Fruit fly (Drosophila melanogaster) whole organism, embryonic: ENCODE results near the gene mldr.

ENCODE experiments used
- CG12071 ChIP-seq: fragments of 200-800 bp; sonication (Bioruptor generic); optimal IDR thresholded peaks from 3 replicates; lab custom pipeline; 2018; ENCODE audit warnings: missing biosample characterization, mild to moderate bottlenecking, missing genetic modification characterization
- CG1233 ChIP-seq: fragments of 200-800 bp; sonication (Bioruptor generic); optimal IDR thresholded peaks from 4 replicates; lab custom pipeline; 2018; ENCODE audit warnings: missing biosample characterization, mild to moderate bottlenecking, missing genetic modification characterization
- CG15011 ChIP-seq: fragments of 200-800 bp; sonication (Bioruptor generic); optimal IDR thresholded peaks from 3 replicates; lab custom pipeline; 2018; ENCODE audit warnings: missing biosample characterization, mild to moderate bottlenecking, missing genetic modification characterization
- CG17328 ChIP-seq: fragments of 200-800 bp; sonication (Bioruptor generic); IDR thresholded peaks from 2 replicates; pipeline ENCODE4 v1.3.6; 2022; ENCODE audit warnings: missing biosample characterization, missing genetic modification characterization
- CG17612 ChIP-seq: fragments of 200-800 bp; sonication (Bioruptor generic); IDR thresholded peaks from 2 replicates; pipeline ENCODE4 v1.3.6; 2022; ENCODE audit warnings: missing biosample characterization, missing genetic modification characterization
- CG17802 ChIP-seq: fragments of 200-800 bp; sonication (Bioruptor generic); optimal IDR thresholded peaks from 2 replicates; lab custom pipeline; 2018; ENCODE audit warnings: missing biosample characterization, mild to moderate bottlenecking, missing genetic modification characterization, moderate library complexity
- CG17912 ChIP-seq: fragments of 200-800 bp; sonication (Bioruptor generic); optimal IDR thresholded peaks from 2 replicates; lab custom pipeline; 2018; ENCODE audit warnings: missing biosample characterization, mild to moderate bottlenecking, missing genetic modification characterization
- CG18011 ChIP-seq: fragments of 200-800 bp; sonication (Bioruptor generic); optimal IDR thresholded peaks from 2 replicates; lab custom pipeline; 2017; ENCODE audit warnings: missing biosample characterization, missing genetic modification characterization, mild to moderate bottlenecking, moderate library complexity, missing genotype
- CG1832 ChIP-seq: fragments of 200-800 bp; sonication (Bioruptor generic); optimal IDR thresholded peaks from 2 replicates; lab custom pipeline; 2017; ENCODE audit warnings: missing biosample characterization, mild to moderate bottlenecking, missing genetic modification characterization, inconsistent platforms
- CG18599 ChIP-seq: fragments of 200-800 bp; sonication (Bioruptor generic); optimal IDR thresholded peaks from 3 replicates; lab custom pipeline; 2017; ENCODE audit warnings: missing biosample characterization, missing genetic modification characterization, mild to moderate bottlenecking, moderate library complexity, missing genetic modification reagents
- CG2678 ChIP-seq: fragments of 200-800 bp; sonication (Bioruptor generic); optimal IDR thresholded peaks from 3 replicates; lab custom pipeline; 2019; ENCODE audit warnings: missing biosample characterization, mild to moderate bottlenecking, missing genetic modification characterization, moderate library complexity
- CG3065 ChIP-seq: fragments of 200-800 bp; sonication (Bioruptor generic); optimal IDR thresholded peaks from 2 replicates; lab custom pipeline; 2016; ENCODE audit warnings: missing biosample characterization, missing genetic modification characterization
- CG31441 ChIP-seq: fragments of 200-800 bp; sonication (Bioruptor generic); IDR thresholded peaks from 2 replicates; pipeline ENCODE4 v1.3.6; 2022; ENCODE audit warnings: missing biosample characterization, missing genetic modification characterization
- CG34224 ChIP-seq: fragments of 200-800 bp; sonication (Bioruptor generic); IDR thresholded peaks from 3 replicates; pipeline ENCODE4 v1.3.6; 2022; ENCODE audit warnings: missing biosample characterization, missing genetic modification characterization; ENCODE audit not compliant: partially characterized antibody
- CG3847 ChIP-seq: fragments of 200-800 bp; sonication (Bioruptor generic); IDR thresholded peaks from 2 replicates; pipeline ENCODE4 v1.3.6; 2022; ENCODE audit warnings: missing biosample characterization, missing genetic modification characterization
- CG6175 ChIP-seq: fragments of 200-800 bp; sonication (Bioruptor generic); IDR thresholded peaks from 3 replicates; pipeline ENCODE4 v1.3.6; 2022; ENCODE audit warnings: missing biosample characterization, missing genetic modification characterization
- CG6254 ChIP-seq: fragments of 200-800 bp; sonication (Bioruptor generic); optimal IDR thresholded peaks from 3 replicates; lab custom pipeline; 2017; ENCODE audit warnings: mild to moderate bottlenecking, missing biosample characterization, missing genetic modification reagents, missing genetic modification characterization
- CG7745 ChIP-seq: fragments of 200-800 bp; sonication (Bioruptor generic); optimal IDR thresholded peaks from 2 replicates; lab custom pipeline; 2018; ENCODE audit warnings: missing biosample characterization, mild to moderate bottlenecking, missing genetic modification characterization, moderate library complexity
- CG8281 ChIP-seq: fragments of 200-800 bp; sonication (Bioruptor generic); optimal IDR thresholded peaks from 2 replicates; lab custom pipeline; 2018; ENCODE audit warnings: missing biosample characterization, mild to moderate bottlenecking, missing genetic modification characterization, moderate library complexity
- CG8924 ChIP-seq: fragments of 200-800 bp; optimal IDR thresholded peaks from 3 replicates; lab custom pipeline; 2019; ENCODE audit warnings: missing biosample characterization, mild to moderate bottlenecking, missing genetic modification characterization, moderate library complexity
- CG9215 ChIP-seq: fragments of 200-800 bp; sonication (Bioruptor generic); IDR thresholded peaks from 2 replicates; pipeline ENCODE4 v1.3.6; 2022; ENCODE audit warnings: missing biosample characterization, missing genetic modification characterization
- Camta ChIP-seq: fragments of 200-800 bp; sonication (Bioruptor generic); optimal IDR thresholded peaks from 2 replicates; lab custom pipeline; 2016; ENCODE audit warnings: missing biosample characterization, missing genetic modification characterization
- Dp ChIP-seq: fragments of 200-800 bp; sonication (Bioruptor generic); optimal IDR thresholded peaks from 2 replicates; lab custom pipeline; 2018; ENCODE audit warnings: missing biosample characterization, mild to moderate bottlenecking, missing genetic modification characterization, moderate library complexity
- Fer2 ChIP-seq: fragments of 200-800 bp; sonication (Bioruptor generic); optimal IDR thresholded peaks from 2 replicates; lab custom pipeline; 2018; ENCODE audit warnings: missing biosample characterization, mild to moderate bottlenecking, missing genetic modification characterization, moderate library complexity
- Gug ChIP-seq: fragments of 200-800 bp; sonication (Bioruptor generic); IDR thresholded peaks from 4 replicates; pipeline ENCODE4 v1.3.6; 2022; ENCODE audit warnings: missing biosample characterization, missing genetic modification characterization
- HLH4C ChIP-seq: fragments of 200-800 bp; sonication (Bioruptor generic); IDR thresholded peaks from 3 replicates; pipeline ENCODE4 v1.3.6; 2022; ENCODE audit warnings: missing biosample characterization, missing genetic modification characterization; ENCODE audit not compliant: partially characterized antibody
- Hmx ChIP-seq: fragments of 200-800 bp; sonication (Bioruptor generic); optimal IDR thresholded peaks from 2 replicates; lab custom pipeline; 2016; ENCODE audit warnings: missing biosample characterization, missing genetic modification characterization
- Kr ChIP-seq: fragments of 200-800 bp; sonication (Bioruptor generic); optimal IDR thresholded peaks from 2 replicates; lab custom pipeline; 2017; ENCODE audit warnings: missing biosample characterization, mild to moderate bottlenecking, missing genetic modification characterization
- Oli ChIP-seq: fragments of 200-800 bp; sonication (Bioruptor generic); optimal IDR thresholded peaks from 2 replicates; lab custom pipeline; 2018; ENCODE audit warnings: missing biosample characterization, mild to moderate bottlenecking, missing genetic modification characterization, moderate library complexity
- Six4 ChIP-seq: fragments of 200-800 bp; sonication (Bioruptor generic); optimal IDR thresholded peaks from 2 replicates; lab custom pipeline; 2016; ENCODE audit warnings: missing biosample characterization, missing genetic modification characterization
- Usf ChIP-seq: fragments of 200-800 bp; sonication (Bioruptor generic); optimal IDR thresholded peaks from 2 replicates; lab custom pipeline; 2017; ENCODE audit warnings: missing genotype, missing biosample characterization, missing genetic modification characterization
- amos ChIP-seq: fragments of 200-800 bp; sonication (Bioruptor generic); IDR thresholded peaks from 2 replicates; pipeline ENCODE4 v1.3.6; 2022; ENCODE audit warnings: missing biosample characterization, missing genetic modification characterization; ENCODE audit not compliant: partially characterized antibody
- ap ChIP-seq: fragments of 200-800 bp; sonication (Bioruptor generic); IDR thresholded peaks from 2 replicates; pipeline ENCODE4 v1.3.6; 2022; ENCODE audit warnings: missing biosample characterization, missing genetic modification characterization
- bigmax ChIP-seq: fragments of 200-800 bp; sonication (Bioruptor generic); optimal IDR thresholded peaks from 2 replicates; lab custom pipeline; 2018; ENCODE audit warnings: missing biosample characterization, mild to moderate bottlenecking, missing genetic modification characterization
- chinmo ChIP-seq: fragments of 200-800 bp; sonication (Bioruptor generic); IDR thresholded peaks from 4 replicates; pipeline ENCODE4 v1.3.6; 2022; ENCODE audit warnings: missing biosample characterization, missing genetic modification characterization; ENCODE audit not compliant: partially characterized antibody
- dpn ChIP-seq, 2 experiments: fragments of 200-800 bp; sonication (Bioruptor generic); optimal IDR thresholded peaks; 3 replicates each; lab custom pipeline; 2016; ENCODE audit warnings: missing biosample characterization in 2 of 2, missing genetic modification characterization in 2 of 2
- en ChIP-seq: fragments of 200-800 bp; sonication (Bioruptor generic); optimal IDR thresholded peaks from 2 replicates; lab custom pipeline; 2016; ENCODE audit warnings: missing biosample characterization, missing genetic modification characterization
- gcm ChIP-seq: fragments of 200-800 bp; sonication (Bioruptor generic); optimal IDR thresholded peaks from 2 replicates; lab custom pipeline; 2019; ENCODE audit warnings: missing biosample characterization, mild to moderate bottlenecking, missing genetic modification characterization, moderate library complexity
- gsb-n ChIP-seq: fragments of 200-800 bp; sonication (Bioruptor generic); optimal IDR thresholded peaks from 3 replicates; lab custom pipeline; 2018; ENCODE audit warnings: missing biosample characterization, mild to moderate bottlenecking, missing genetic modification characterization
- pb ChIP-seq: fragments of 200-800 bp; sonication (Bioruptor generic); optimal IDR thresholded peaks from 3 replicates; lab custom pipeline; 2016; ENCODE audit warnings: missing biosample characterization, missing genetic modification characterization
- rib ChIP-seq: fragments of 200-800 bp; sonication (Bioruptor generic); IDR thresholded peaks from 2 replicates; pipeline ENCODE4 v1.3.6; 2022; ENCODE audit warnings: missing biosample characterization, missing genetic modification characterization
- ro ChIP-seq: fragments of 200-800 bp; sonication (Bioruptor generic); IDR thresholded peaks from 2 replicates; pipeline ENCODE4 v1.3.6; 2022; ENCODE audit warnings: missing biosample characterization, missing genetic modification characterization
- tio ChIP-seq: fragments of 200-800 bp; sonication (Bioruptor generic); optimal IDR thresholded peaks from 2 replicates; lab custom pipeline; 2017; ENCODE audit warnings: missing biosample characterization, missing genetic modification characterization, inconsistent platforms
- trh ChIP-seq: fragments of 200-800 bp; sonication (Bioruptor generic); optimal IDR thresholded peaks from 2 replicates; lab custom pipeline; 2016; ENCODE audit warnings: missing biosample characterization, missing genetic modification characterization
- tup ChIP-seq: fragments of 200-800 bp; sonication (Bioruptor generic); optimal IDR thresholded peaks from 2 replicates; lab custom pipeline; 2016; ENCODE audit warnings: missing biosample characterization, mild to moderate bottlenecking, missing genetic modification characterization, moderate library complexity
- wdn ChIP-seq: fragments of 200-800 bp; sonication (Bioruptor generic); IDR thresholded peaks from 2 replicates; pipeline ENCODE4 v1.3.6; 2022; ENCODE audit warnings: missing biosample characterization, missing genetic modification characterization

mldr gene

dm6 chrX:6316858-6317474 lies 25.9 kb downstream of the mldr start (continued):
- TF ChIP-seq CG17612 (GFP tag; lab: Robert Waterston, UW) (no peak), Camta (GFP tag; lab: Kevin White, UChicago) (no peak), HLH4C (GFP tag; lab: Robert Waterston, UW) (no peak), pb (GFP tag; lab: Kevin White, UChicago) (peak; percentile 35), CG1832 (peak; percentile 18), CG1233 (GFP tag; lab: Kevin White, UChicago) (peak; percentile 61)

DNA sequence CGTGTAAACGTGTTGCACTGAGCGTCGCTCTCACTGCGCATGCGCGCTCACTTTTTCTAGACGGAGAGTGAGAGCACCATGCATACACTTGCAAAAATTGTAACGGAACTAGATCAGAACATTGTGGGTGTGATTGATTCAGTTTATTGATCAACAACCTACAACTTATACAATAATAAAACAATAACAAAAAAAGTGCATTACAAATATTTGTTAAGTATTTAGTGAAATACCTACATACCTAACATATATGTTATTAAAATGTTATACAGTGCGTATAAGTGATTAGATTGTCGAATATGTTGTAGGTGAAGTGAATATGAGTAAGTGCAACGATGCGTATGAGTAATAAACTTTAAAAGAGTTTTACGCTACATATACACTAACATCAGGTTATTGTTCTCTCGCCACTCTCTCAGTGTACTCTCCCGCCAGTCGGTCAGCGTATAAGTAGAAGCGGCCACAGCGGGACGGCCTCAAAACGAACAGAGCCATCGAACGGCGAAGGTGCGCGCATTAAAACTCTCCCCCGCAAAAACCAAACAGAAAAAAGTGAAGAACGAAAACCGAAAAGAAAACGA lies 39.4 kb downstream of the mldr start, which contains the start of gene CG42240:
Gene CG42240, plus strand, starts transcription at position 474 of the 581 bp plus-strand sequence.
- no peak for TF ChIP-seq Kr
- TF ChIP-seq amos (GFP tag; lab: Robert Waterston, UW) = no peak
- TF ChIP-seq CG7745 (tag; lab: Kevin White, UChicago) = no peak
- peak; percentile 63; the same call in 2 of the 4 replicates for TF ChIP-seq Gug (GFP tag; lab: Robert Waterston, UW)
- peak; percentile 48 for TF ChIP-seq CG17802 (tag; lab: Kevin White, UChicago)
- TF ChIP-seq CG9215 (GFP tag; lab: Robert Waterston, UW) = peak; percentile 78
- peak; percentile 95 for TF ChIP-seq CG8924 (tag; lab: Kevin White, UChicago)
- no peak for TF ChIP-seq CG6175
- no peak for TF ChIP-seq CG34224 (GFP tag; lab: Robert Waterston, UW)
- TF ChIP-seq dpn (GFP tag; optimal IDR thresholded peaks at IDR 0.05; lab: Kevin White, UChicago) = peak; percentile 75 to 89
- peak; percentile 84 for TF ChIP-seq Six4 (GFP tag; lab: Kevin White, UChicago)
- TF ChIP-seq trh (GFP tag; lab: Kevin White, UChicago) = peak; percentile 61
- TF ChIP-seq CG17912 = no peak
- TF ChIP-seq CG15011 (GFP tag; lab: Kevin White, UChicago) = peak; percentile 88
- peak; percentile 73 for TF ChIP-seq CG3065
- peak; percentile 96 for TF ChIP-seq CG31441 (GFP tag; lab: Robert Waterston, UW)
- TF ChIP-seq Oli (tag; lab: Kevin White, UChicago) = peak; percentile 95
- TF ChIP-seq CG2678 (tag; lab: Kevin White, UChicago) = peak; percentile 96
- peak; percentile 77 for TF ChIP-seq Fer2 (tag; lab: Kevin White, UChicago)
- peak; percentile 74 for TF ChIP-seq CG18011 (GFP tag; lab: Kevin White, UChicago)
- TF ChIP-seq ap (GFP tag; lab: Robert Waterston, UW) = peak; percentile 3; the same call in 1 of the 2 replicates
- peak; percentile 85 for TF ChIP-seq gsb-n (tag; lab: Kevin White, UChicago)
- TF ChIP-seq bigmax (GFP tag; lab: Kevin White, UChicago) = no peak
- peak; percentile 63 for TF ChIP-seq Usf (GFP tag; lab: Kevin White, UChicago)
- no peak for TF ChIP-seq Dp (GFP tag; lab: Kevin White, UChicago)
- TF ChIP-seq CG3847 (GFP tag; lab: Robert Waterston, UW) = peak; percentile 72
- 0 out of 2 replicates have a peak, but pooled peaks have one; percentile 19 for TF ChIP-seq wdn (GFP tag; lab: Robert Waterston, UW)
- TF ChIP-seq CG1832 = no peak
- peak; percentile 58 for TF ChIP-seq tup (GFP tag; lab: Kevin White, UChicago)
- peak; percentile 78 for TF ChIP-seq CG12071 (GFP tag; lab: Kevin White, UChicago)
- 0 out of 4 replicates have a peak, but pooled peaks have one; percentile 35 for TF ChIP-seq chinmo
- peak; percentile 92 for TF ChIP-seq tio (GFP tag; lab: Kevin White, UChicago)
- peak; percentile 91 for TF ChIP-seq gcm (GFP tag; lab: Kevin White, UChicago)
- peak; percentile 87 for TF ChIP-seq CG6254 (GFP tag; lab: Kevin White, UChicago)
- TF ChIP-seq CG8281 = peak; percentile 76
- peak; percentile 51; the same call in 1 of the 2 replicates for TF ChIP-seq CG17328 (GFP tag; lab: Robert Waterston, UW)
- TF ChIP-seq rib (GFP tag; lab: Robert Waterston, UW) = 0 out of 2 replicates have a peak, but pooled peaks have one; percentile 40
- TF ChIP-seq ro = no peak
- TF ChIP-seq Hmx (GFP tag; lab: Kevin White, UChicago) = peak; percentile 62
- peak; percentile 93 for TF ChIP-seq CG18599 (GFP tag; lab: Kevin White, UChicago)
- TF ChIP-seq en (GFP tag; lab: Kevin White, UChicago) = peak; percentile 59
